Worm (Caenorhabditis elegans): ENCODE data around the gene F49A5.10.

Gene F49A5.10

ce11 chrV:16916079-16916478 lies 41.0 kb downstream of the F49A5.10 start, which contains the start of gene F09C6.10:
Gene F09C6.10 (minus strand): TSS chrV:16916179.
- TF ChIP-seq R02D3.7 (tag; optimal IDR thresholded peaks at IDR 0.05) (no peak), nhr-10 (tag; optimal IDR thresholded peaks at IDR 0.05) (no peak), ztf-11 (tag; optimal IDR thresholded peaks at IDR 0.05) (no peak), nhr-77 (tag; optimal IDR thresholded peaks at IDR 0.05) (no peak), crh-2 (tag; optimal IDR thresholded peaks at IDR 0.05) (no peak), blmp-1 (tag; optimal IDR thresholded peaks at IDR 0.05; ENCODE audit: insufficient read depth) (no peak), nhr-6 (tag; optimal IDR thresholded peaks at IDR 0.05) (no peak)

ce11 chrV:16918378-16918777 lies 43.3 kb downstream of the F49A5.10 start, which contains the start of the genes fbxa-206 and Y102A5C.2:
Gene fbxa-206 (minus strand): TSS chrV:16918478.
Gene Y102A5C.2 (plus strand): TSS chrV:16918731.
- TF ChIP-seq mdl-1 (tag; optimal IDR thresholded peaks at IDR 0.05) (no peak), nhr-11 (tag; optimal IDR thresholded peaks at IDR 0.05) (no peak), unc-55 (GFP tag; optimal IDR thresholded peaks at IDR 0.05) (no peak), nhr-129 (tag; optimal IDR thresholded peaks at IDR 0.05) (no peak), C34F6.9 (tag; optimal IDR thresholded peaks at IDR 0.05) (no peak), nhr-77 (tag; optimal IDR thresholded peaks at IDR 0.05) (no peak), gmeb-1 (tag; optimal IDR thresholded peaks at IDR 0.05) (no peak), zag-1 (tag; optimal IDR thresholded peaks at IDR 0.05) (no peak), ztf-11 (tag; optimal IDR thresholded peaks at IDR 0.05) (no peak)

- TF ChIP-seq zag-1 (tag; optimal IDR thresholded peaks at IDR 0.05): no peak
- TF ChIP-seq elt-3 (tag; optimal IDR thresholded peaks at IDR 0.05): no peak
- TF ChIP-seq aly-2 (tag; optimal IDR thresholded peaks at IDR 0.05): no peak
- no peak for TF ChIP-seq ama-1 (optimal IDR thresholded peaks at IDR 0.05)
- no peak for TF ChIP-seq mdl-1 (tag; optimal IDR thresholded peaks at IDR 0.05)
- no peak for TF ChIP-seq nhr-237 (tag; optimal IDR thresholded peaks at IDR 0.05)
- no peak for TF ChIP-seq Y55F3AM.14 (GFP tag; optimal IDR thresholded peaks at IDR 0.05)
- no peak for TF ChIP-seq blmp-1 (tag; optimal IDR thresholded peaks at IDR 0.05; ENCODE audit: insufficient read depth)
- TF ChIP-seq ztf-11 (tag; optimal IDR thresholded peaks at IDR 0.05): no peak
- no peak for TF ChIP-seq nhr-129 (tag; optimal IDR thresholded peaks at IDR 0.05)
- no peak for TF ChIP-seq lin-13 (GFP tag; optimal IDR thresholded peaks at IDR 0.05)
- TF ChIP-seq nhr-77 (tag; optimal IDR thresholded peaks at IDR 0.05): no peak
- no peak for TF ChIP-seq crh-2 (tag; optimal IDR thresholded peaks at IDR 0.05)
- TF ChIP-seq ZK546.5 (tag; optimal IDR thresholded peaks at IDR 0.05): no peak
These were observed 44.6 kb downstream of the F49A5.10 start for ce11 chrV:16919675-16920074.

ce11 chrV:16921952-16922351 lies 46.9 kb downstream of the F49A5.10 start, which contains the start of gene Y102A5C.4:
Gene Y102A5C.4 (plus strand): TSS chrV:16922252.
- no peak for TF ChIP-seq nhr-6 (tag; optimal IDR thresholded peaks at IDR 0.05)
- no peak for TF ChIP-seq zag-1 (tag; optimal IDR thresholded peaks at IDR 0.05)
- TF ChIP-seq R02D3.7 (tag; optimal IDR thresholded peaks at IDR 0.05): no peak
- no peak for TF ChIP-seq sma-9 (GFP tag; optimal IDR thresholded peaks at IDR 0.05)
- TF ChIP-seq sma-9 (tag; optimal IDR thresholded peaks at IDR 0.05): no peak
- TF ChIP-seq fos-1 (tag; optimal IDR thresholded peaks at IDR 0.05): no peak
- no peak for TF ChIP-seq lin-39 (tag; optimal IDR thresholded peaks at IDR 0.05)
- TF ChIP-seq ceh-82 (tag; optimal IDR thresholded peaks at IDR 0.05): no peak
